Fruit fly (Drosophila melanogaster) whole organism, embryonic: ENCODE results near the gene BBIP1.

Source experiments
- CG17186 ChIP-seq: fragments of 200-800 bp; sonication (Bioruptor generic); optimal IDR thresholded peaks from 3 replicates; lab custom pipeline; 2017; ENCODE audit warnings: missing biosample characterization, missing genetic modification reagents, missing genetic modification characterization
- CG5180 ChIP-seq: fragments of 200-800 bp; sonication (Bioruptor generic); optimal IDR thresholded peaks from 3 replicates; lab custom pipeline; 2017; ENCODE audit warnings: missing biosample characterization, missing genetic modification characterization, mild to moderate bottlenecking, moderate library complexity, missing genetic modification reagents
- CG7271 ChIP-seq: fragments of 200-800 bp; sonication (Bioruptor generic); optimal IDR thresholded peaks from 2 replicates; lab custom pipeline; 2018; ENCODE audit warnings: missing biosample characterization, mild to moderate bottlenecking, missing genetic modification characterization, moderate library complexity
- CG9797 ChIP-seq: fragments of 200-800 bp; sonication (Bioruptor generic); optimal IDR thresholded peaks from 3 replicates; lab custom pipeline; 2018; ENCODE audit warnings: missing biosample characterization, mild to moderate bottlenecking, missing genetic modification characterization
- Ets65A ChIP-seq: fragments of 200-800 bp; sonication (Bioruptor generic); peaks from one replicate; lab custom pipeline; 2016; ENCODE audit warnings: missing biosample characterization, missing genetic modification characterization
- HmgZ ChIP-seq: fragments of 200-800 bp; sonication (Bioruptor generic); optimal IDR thresholded peaks from 2 replicates; lab custom pipeline; 2018; ENCODE audit warnings: missing biosample characterization, mild to moderate bottlenecking, missing genetic modification characterization
- Meics ChIP-seq: fragments of 200-800 bp; sonication (Bioruptor generic); optimal IDR thresholded peaks from 2 replicates; lab custom pipeline; 2017; ENCODE audit warnings: missing biosample characterization, mild to moderate bottlenecking, missing genetic modification characterization
- NK7.1 ChIP-seq: fragments of 200-800 bp; sonication (Bioruptor generic); optimal IDR thresholded peaks from 3 replicates; lab custom pipeline; 2016; ENCODE audit warnings: missing biosample characterization, missing genetic modification characterization
- eve ChIP-seq, 2 experiments: fragments of >200 bp; optimal IDR thresholded peaks; 2 replicates each; lab custom pipeline; 2017; ENCODE audit warnings: missing biosample characterization in 2 of 2, missing genetic modification characterization in 2 of 2
- yki ChIP-seq: fragments of >200 bp; optimal IDR thresholded peaks from 3 replicates; lab custom pipeline; 2018

DNA sequence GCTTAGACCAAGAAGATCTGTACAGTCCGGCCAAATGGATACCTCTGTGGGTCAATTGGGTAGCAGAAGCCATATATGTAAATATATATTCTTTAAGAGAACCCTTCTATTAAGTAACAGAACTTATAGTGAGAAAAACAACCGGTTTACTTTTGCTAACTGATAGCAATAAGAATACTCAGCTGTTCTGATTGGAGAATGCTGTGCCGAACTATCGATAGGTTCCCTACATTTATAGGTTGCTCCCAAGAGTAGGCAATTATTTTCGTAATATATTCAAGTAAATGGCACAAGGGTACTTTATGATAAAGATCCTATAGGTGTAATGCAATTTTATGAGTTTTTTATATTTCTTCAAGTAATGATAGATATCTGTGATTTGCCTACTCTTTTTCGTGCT is 52.2 kb downstream of the BBIP1 start, which contains the start of gene GstZ1:
- TF ChIP-seq CG17186 (GFP tag; lab: Kevin White, UChicago) (no peak), Meics (GFP tag; lab: Kevin White, UChicago) (no peak), CG7271 (no peak), yki (no peak), NK7.1 (GFP tag; lab: Kevin White, UChicago) (no peak), CG5180 (GFP tag; lab: Kevin White, UChicago) (no peak), HmgZ (tag; lab: Kevin White, UChicago) (no peak), CG9797 (GFP tag; lab: Kevin White, UChicago) (no peak), eve (GFP tag; optimal IDR thresholded peaks at IDR 0.05; lab: Kevin White, UChicago) (no peak), Ets65A (GFP tag; lab: Kevin White, UChicago) (no peak)
